Worm (Caenorhabditis elegans): ENCODE data around the gene C25G4.3.
A peak's percentile ranks its signal among the peaks of the same experiment; 100 is the strongest.

The C25G4.3 gene

DNA sequence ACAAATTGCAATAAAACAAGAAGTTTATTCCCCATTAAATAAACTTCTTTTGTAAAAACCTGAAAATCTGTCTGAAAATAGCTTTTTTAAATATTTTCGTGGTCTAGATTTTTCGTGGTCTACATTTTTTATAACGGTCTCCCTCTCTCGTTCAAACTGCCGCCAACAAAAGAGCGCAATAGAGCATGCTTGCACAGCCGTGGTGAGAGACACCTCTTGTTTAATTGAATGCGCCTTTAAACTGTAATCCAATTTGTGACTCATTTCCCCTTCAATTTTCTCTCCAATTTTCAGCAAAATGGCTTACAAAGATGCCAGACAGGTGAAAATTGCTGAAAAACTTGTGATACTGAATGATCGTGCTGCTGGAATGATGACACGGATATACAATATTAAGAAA, 41.5 kb downstream of the C25G4.3 start, which contains the start of gene gex-3 (continued):
- no peak for TF ChIP-seq jun-1 (tag; optimal IDR thresholded peaks at IDR 0.05)
- TF ChIP-seq T20F7.1 (GFP tag; optimal IDR thresholded peaks at IDR 0.05), result no peak
- no peak for TF ChIP-seq pha-4 (GFP tag; IDR thresholded peaks at IDR 0.05)
- TF ChIP-seq pha-4 (tag; optimal IDR thresholded peaks at IDR 0.05), result peak; percentile 69
- TF ChIP-seq lsy-2 (tag; optimal IDR thresholded peaks at IDR 0.05), result peak; percentile 61 to 95
- no peak for TF ChIP-seq spr-1 (tag; optimal IDR thresholded peaks at IDR 0.05)
- no peak for TF ChIP-seq daf-12 (tag; optimal IDR thresholded peaks at IDR 0.05)
- no peak for TF ChIP-seq ceh-28 (tag; optimal IDR thresholded peaks at IDR 0.05)
- TF ChIP-seq unc-130 (GFP tag; optimal IDR thresholded peaks at IDR 0.05), result peak; percentile 71
- TF ChIP-seq hif-1 (tag; optimal IDR thresholded peaks at IDR 0.05), result peak in 1 of 2 experiments; percentile 49
- peak; percentile 61 for TF ChIP-seq lin-15B (tag; optimal IDR thresholded peaks at IDR 0.05)
- no peak for TF ChIP-seq mxl-2 (GFP tag; conservative IDR thresholded peaks at IDR 0.05)
- no peak for TF ChIP-seq daf-16 (GFP tag; optimal IDR thresholded peaks at IDR 0.05)
- TF ChIP-seq daf-16 (tag; optimal IDR thresholded peaks at IDR 0.05), result peak; percentile 51
- TF ChIP-seq dmd-8 (GFP tag; IDR thresholded peaks at IDR 0.05), result no peak
- no peak for TF ChIP-seq egl-43 (GFP tag; IDR thresholded peaks at IDR 0.05)
- no peak for TF ChIP-seq duxl-1 (tag; optimal IDR thresholded peaks at IDR 0.05; ENCODE audit: poor library complexity)
- no peak for TF ChIP-seq attf-4 (tag; optimal IDR thresholded peaks at IDR 0.05)
- peak; percentile 2 for TF ChIP-seq nhr-11 (tag; optimal IDR thresholded peaks at IDR 0.05)
- no peak for TF ChIP-seq fos-1 (tag; optimal IDR thresholded peaks at IDR 0.05)
- no peak for TF ChIP-seq D1046.2 (GFP tag; IDR thresholded peaks at IDR 0.05)
- TF ChIP-seq saeg-2 (GFP tag; IDR thresholded peaks at IDR 0.05), result no peak
- no peak for TF ChIP-seq dmd-9 (GFP tag; IDR thresholded peaks at IDR 0.05)
- no peak for TF ChIP-seq ceh-20 (GFP tag; IDR thresholded peaks at IDR 0.05)
- no peak for TF ChIP-seq unc-39 (tag; optimal IDR thresholded peaks at IDR 0.05)
- TF ChIP-seq daf-8 (GFP tag; IDR thresholded peaks at IDR 0.05), result no peak
- no peak for TF ChIP-seq Y48G9A.11 (GFP tag; IDR thresholded peaks at IDR 0.05)
- peak; percentile 59 for TF ChIP-seq nhr-77 (tag; optimal IDR thresholded peaks at IDR 0.05)
- no peak for TF ChIP-seq zip-2 (tag; optimal IDR thresholded peaks at IDR 0.05)
- no peak for TF ChIP-seq sdz-12 (GFP tag; optimal IDR thresholded peaks at IDR 0.05)
- peak; percentile 81 for TF ChIP-seq mep-1 (tag; optimal IDR thresholded peaks at IDR 0.05)
- no peak for TF ChIP-seq lin-39 (tag; optimal IDR thresholded peaks at IDR 0.05)
- no peak for TF ChIP-seq lin-29 (GFP tag; IDR thresholded peaks at IDR 0.05)
- TF ChIP-seq zfp-3 (GFP tag; conservative IDR thresholded peaks at IDR 0.05), result no peak
- no peak for TF ChIP-seq ceh-62 (tag; optimal IDR thresholded peaks at IDR 0.05)
- no peak for TF ChIP-seq set-16 (GFP tag; IDR thresholded peaks at IDR 0.05)
- TF ChIP-seq snpc-4 (tag; optimal IDR thresholded peaks at IDR 0.05), result no peak
- peak; percentile 25 for TF ChIP-seq nhr-25 (tag; optimal IDR thresholded peaks at IDR 0.05; ENCODE audit: borderline replicate concordance, insufficient read depth)
- TF ChIP-seq hlh-30 (tag; optimal IDR thresholded peaks at IDR 0.05; ENCODE audit: insufficient read depth), result peak; percentile 82
- peak; percentile 50 for TF ChIP-seq hlh-11 (tag; optimal IDR thresholded peaks at IDR 0.05)
- TF ChIP-seq vab-7 (GFP tag; IDR thresholded peaks at IDR 0.05), result peak; percentile 58
- peak; percentile 43 for TF ChIP-seq nhr-28 (tag; optimal IDR thresholded peaks at IDR 0.05)
- no peak for TF ChIP-seq spr-3 (GFP tag; optimal IDR thresholded peaks at IDR 0.05)
- peak in 1 of 2 experiments; percentile 78 for TF ChIP-seq unc-62 (GFP tag; optimal IDR thresholded peaks at IDR 0.05 in 1 of 2)
- TF ChIP-seq unc-62 (tag; optimal IDR thresholded peaks at IDR 0.05), result no peak
- TF ChIP-seq ces-1 (GFP tag; optimal IDR thresholded peaks at IDR 0.05), result peak; percentile 92
- TF ChIP-seq dve-1 (tag; optimal IDR thresholded peaks at IDR 0.05; ENCODE audit: insufficient read depth), result peak; percentile 65
- no peak for TF ChIP-seq nhr-111 (GFP tag; optimal IDR thresholded peaks at IDR 0.05)
- no peak for TF ChIP-seq ztf-11 (tag; optimal IDR thresholded peaks at IDR 0.05)
- TF ChIP-seq lir-3 (tag; optimal IDR thresholded peaks at IDR 0.05), result no peak
- TF ChIP-seq hmg-1.1 (GFP tag; IDR thresholded peaks at IDR 0.05), result peak; percentile 65
- no peak for TF ChIP-seq madf-5 (GFP tag; IDR thresholded peaks at IDR 0.05)
